Worm (Caenorhabditis elegans) whole organism, late embryonic: ENCODE measurements around the gene F16G10.6.

Experiments
- ceh-14 ChIP-seq: sonication (generic microtip); optimal IDR thresholded peaks from 2 replicates; lab custom pipeline; 2016; ENCODE audit warnings: missing genotype, missing genetic modification characterization, missing compliant biosample characterization
- dmd-4 ChIP-seq: sonication (generic microtip); optimal IDR thresholded peaks from 2 replicates; lab custom pipeline; 2016; ENCODE audit warnings: borderline replicate concordance, missing genetic modification characterization, missing compliant biosample characterization
- ets-4 ChIP-seq: sonication (generic microtip); optimal IDR thresholded peaks from 2 replicates; lab custom pipeline; 2016; ENCODE audit warnings: missing genetic modification characterization, missing compliant biosample characterization
- unc-86 ChIP-seq: sonication (generic microtip); optimal IDR thresholded peaks from 2 replicates; lab custom pipeline; 2016; ENCODE audit warnings: missing genetic modification characterization, missing compliant biosample characterization

DNA sequence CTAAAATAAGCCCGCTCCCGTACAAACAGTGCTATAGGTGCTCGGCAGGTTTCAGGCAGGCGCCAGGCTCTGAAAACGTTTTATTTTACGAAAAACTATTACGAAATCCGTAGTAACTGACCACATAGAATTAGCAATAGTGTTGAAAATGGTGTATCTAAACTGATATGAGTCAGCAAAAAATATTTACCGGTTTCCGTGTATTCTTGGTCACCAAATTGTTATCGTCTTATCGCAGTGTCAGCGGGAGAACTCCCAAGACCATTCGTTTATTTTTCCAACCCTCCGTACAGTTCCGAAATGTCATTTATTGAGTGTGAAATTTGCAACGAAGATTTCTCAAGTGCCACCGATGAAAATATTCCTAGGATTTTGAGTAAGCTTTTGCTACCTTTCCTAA is 45.4 kb downstream of the F16G10.6 start, which contains the start of gene F43C11.8:
- TF ChIP-seq ceh-14 (tag; lab: Kevin White, UChicago) (no peak), dmd-4 (tag; lab: Kevin White, UChicago) (no peak), ets-4 (tag; lab: Kevin White, UChicago) (no peak), unc-86 (tag; lab: Kevin White, UChicago) (no peak)
